Fruit fly (Drosophila melanogaster) whole organism, prepupa: ENCODE results near the gene Atf3.
A peak's percentile ranks its signal among the peaks of the same experiment; 100 is the strongest.

Experiments
- CG10669 ChIP-seq: fragments of 200-800 bp; sonication (Bioruptor generic); optimal IDR thresholded peaks from 3 replicates; lab custom pipeline; 2018; ENCODE audit warnings: missing biosample characterization, mild to moderate bottlenecking, missing genetic modification characterization, moderate library complexity
- CG16779 ChIP-seq: fragments of 200-800 bp; sonication (Bioruptor generic); optimal IDR thresholded peaks from 3 replicates; lab custom pipeline; 2017; ENCODE audit warnings: missing biosample characterization, mild to moderate bottlenecking, missing genetic modification characterization
- CG31627 ChIP-seq: fragments of 200-800 bp; sonication (Bioruptor generic); optimal IDR thresholded peaks from 3 replicates; lab custom pipeline; 2016; ENCODE audit warnings: missing biosample characterization, missing genetic modification characterization
- Hr39 ChIP-seq: fragments of 200-800 bp; sonication (Bioruptor generic); optimal IDR thresholded peaks from 2 replicates; lab custom pipeline; 2016; ENCODE audit warnings: missing biosample characterization, missing genetic modification characterization
- Smox ChIP-seq: fragments of 200-800 bp; sonication (Bioruptor generic); optimal IDR thresholded peaks from 3 replicates; lab custom pipeline; 2016; ENCODE audit warnings: missing biosample characterization, missing genetic modification characterization
- Sox102F ChIP-seq: fragments of 200-800 bp; sonication (Bioruptor generic); optimal IDR thresholded peaks from 2 replicates; lab custom pipeline; 2016; ENCODE audit warnings: missing biosample characterization, mild to moderate bottlenecking, missing genetic modification characterization
- acj6 ChIP-seq: fragments of 200-800 bp; sonication (Bioruptor generic); optimal IDR thresholded peaks from 3 replicates; lab custom pipeline; 2016; ENCODE audit warnings: missing biosample characterization, missing genetic modification characterization
- dac ChIP-seq: fragments of 200-800 bp; sonication (Bioruptor generic); optimal IDR thresholded peaks from 2 replicates; lab custom pipeline; 2017; ENCODE audit warnings: missing biosample characterization, mild to moderate bottlenecking, missing genetic modification characterization
- dsx ChIP-seq: fragments of 200-800 bp; optimal IDR thresholded peaks from 3 replicates; lab custom pipeline; 2019; ENCODE audit warnings: missing biosample characterization, mild to moderate bottlenecking, missing genetic modification characterization, moderate library complexity; ENCODE audit not compliant: poor library complexity, severe bottlenecking
- eg ChIP-seq: fragments of 200-800 bp; sonication (Bioruptor generic); IDR thresholded peaks from 3 replicates; pipeline ENCODE4 v1.3.6; 2022; ENCODE audit warnings: missing biosample characterization, missing genetic modification characterization
- fd85E ChIP-seq: fragments of 200-800 bp; sonication (Bioruptor generic); optimal IDR thresholded peaks from 3 replicates; lab custom pipeline; 2016; ENCODE audit warnings: missing biosample characterization, missing genetic modification characterization
- lz ChIP-seq: fragments of 200-800 bp; sonication (Bioruptor generic); optimal IDR thresholded peaks from 3 replicates; lab custom pipeline; 2016; ENCODE audit warnings: missing biosample characterization, missing genetic modification characterization
- ss ChIP-seq, 2 experiments: fragments of 200-800 bp; sonication (Bioruptor generic); optimal IDR thresholded peaks; 2 replicates in 1 of 2; 3 replicates in 1 of 2; lab custom pipeline; 2017 to 2018; ENCODE audit warnings: mild to moderate bottlenecking in 2 of 2, missing biosample characterization in 2 of 2, missing genetic modification characterization in 2 of 2, moderate library complexity in 1 of 2
- topi ChIP-seq: fragments of 200-800 bp; sonication (Bioruptor generic); optimal IDR thresholded peaks from 3 replicates; lab custom pipeline; 2016; ENCODE audit warnings: missing biosample characterization, missing genetic modification characterization

- TF ChIP-seq ss (GFP tag; optimal IDR thresholded peaks at IDR 0.05; lab: Kevin White, UChicago) (no peak), eg (GFP tag; lab: Robert Waterston, UW) (no peak), Smox (GFP tag; lab: Kevin White, UChicago) (no peak), dac (no peak), CG10669 (no peak), Sox102F (GFP tag; lab: Kevin White, UChicago) (no peak), CG31627 (GFP tag; lab: Kevin White, UChicago) (peak; percentile 23), acj6 (GFP tag; lab: Kevin White, UChicago) (no peak), topi (GFP tag; lab: Kevin White, UChicago) (no peak), fd85E (GFP tag; lab: Kevin White, UChicago) (no peak), dsx (no peak), CG16779 (tag; lab: Kevin White, UChicago) (no peak), Hr39 (GFP tag; lab: Kevin White, UChicago) (peak; percentile 16), lz (GFP tag; lab: Kevin White, UChicago) (peak; percentile 9)
These were observed 38.6 kb downstream of the Atf3 start, which contains the start of gene CG3638 for dm6 chrX:1236475-1236874.
